Fruit fly (Drosophila melanogaster): ENCODE measurements around the gene CG15293.

- TF ChIP-seq usp (GFP tag; optimal IDR thresholded peaks at IDR 0.05): no peak
- no peak for TF ChIP-seq ey (GFP tag; optimal IDR thresholded peaks at IDR 0.05)
- no peak for TF ChIP-seq fru (GFP tag; optimal IDR thresholded peaks at IDR 0.05)
- TF ChIP-seq dmrt93B (GFP tag; optimal IDR thresholded peaks at IDR 0.05): no peak
- no peak for TF ChIP-seq rgr (GFP tag; optimal IDR thresholded peaks at IDR 0.05)
- no peak for TF ChIP-seq Hr78 (GFP tag; optimal IDR thresholded peaks at IDR 0.05)
- TF ChIP-seq Abd-B (GFP tag; optimal IDR thresholded peaks at IDR 0.05): no peak
Observed at dm6 chr2L:14133562-14134539, 24.6 kb upstream of the CG15293 start.

Data from whole organism, wandering third instar larva.